Worm (Caenorhabditis elegans): ENCODE data around the gene col-184.

ce11 chrX:13499098-13499497 is 29.8 kb downstream of the col-184 start:
- TF ChIP-seq zip-5 (tag; optimal IDR thresholded peaks at IDR 0.05) = no peak
- no peak for TF ChIP-seq unc-55 (GFP tag; optimal IDR thresholded peaks at IDR 0.05)
- no peak for TF ChIP-seq ceh-22 (tag; optimal IDR thresholded peaks at IDR 0.05)
- TF ChIP-seq dmd-4 (tag; optimal IDR thresholded peaks at IDR 0.05; ENCODE audit: borderline replicate concordance) = no peak
- TF ChIP-seq elt-2 (tag; optimal IDR thresholded peaks at IDR 0.05) = no peak
